Worm (Caenorhabditis elegans): Measurements from ENCODE around the gene F59A7.7.

DNA sequence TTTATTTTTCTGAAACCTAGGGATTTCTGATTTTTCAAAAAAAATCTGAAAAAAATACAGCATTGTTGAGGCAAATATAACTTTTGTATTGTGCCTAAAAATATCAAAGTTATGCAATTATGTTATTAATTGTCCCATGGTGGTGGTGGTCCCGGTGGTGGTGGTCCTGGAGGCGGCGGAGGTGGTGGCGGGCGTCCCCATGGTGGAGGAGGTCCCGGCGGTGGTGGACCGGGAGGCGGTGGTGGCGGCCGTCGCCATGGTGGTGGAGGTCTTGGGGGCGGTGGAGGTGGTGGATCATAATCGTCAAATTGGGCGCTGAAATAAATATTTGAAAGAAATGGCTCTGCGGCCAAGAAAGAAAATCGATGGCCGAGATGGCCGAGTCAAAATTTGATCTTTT is 38.9 kb downstream of the F59A7.7 start:
- TF ChIP-seq dao-5 (tag; optimal IDR thresholded peaks at IDR 0.05), result no peak
- no peak for TF ChIP-seq him-1 (tag; optimal IDR thresholded peaks at IDR 0.05)
